Fruit fly (Drosophila melanogaster): ENCODE data around the gene ema.
A peak's percentile ranks its signal among the peaks of the same experiment; 100 is the strongest.

ema gene

DNA sequence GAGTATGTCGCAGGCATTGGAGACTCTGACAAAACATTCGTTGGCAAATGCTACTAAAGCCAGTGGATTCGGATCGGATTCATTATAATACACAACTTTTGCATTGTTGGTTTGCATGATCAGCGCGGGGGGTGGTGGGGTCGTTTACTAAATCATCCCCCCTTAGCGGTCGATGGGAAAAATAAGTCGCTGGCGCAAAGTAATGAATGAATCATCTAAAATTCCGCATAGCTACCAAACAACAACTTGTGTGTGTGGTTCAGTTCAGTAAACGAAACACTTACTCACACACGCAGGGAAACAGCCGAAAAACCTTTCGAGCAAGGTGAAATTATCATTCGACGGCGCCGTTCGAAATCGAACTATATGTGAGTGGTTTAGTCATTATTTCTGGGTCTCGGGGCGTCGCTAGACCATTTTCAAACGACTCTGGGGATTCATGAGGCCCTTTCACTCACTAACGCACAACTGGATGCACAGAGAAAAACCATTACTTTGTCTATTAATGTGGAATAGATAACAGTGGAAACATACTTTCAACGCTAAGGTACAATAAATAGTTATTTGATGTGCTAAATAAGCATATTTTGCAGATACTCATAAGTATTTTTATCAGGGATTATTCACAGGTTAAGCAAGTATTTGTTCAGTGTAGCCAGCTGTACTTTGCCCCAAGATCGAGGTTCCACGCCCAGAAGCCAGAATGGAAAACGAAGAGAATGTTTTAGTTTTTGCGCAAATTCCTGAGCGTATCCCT is 7.1 kb upstream of the ema start (continued):
- TF ChIP-seq Rx (GFP tag; IDR thresholded peaks at IDR 0.05) = peak; percentile 86
- peak; percentile 44 for TF ChIP-seq scrt (GFP tag; optimal IDR thresholded peaks at IDR 0.05)
- TF ChIP-seq CG15269 (tag; optimal IDR thresholded peaks at IDR 0.05) = peak; percentile 56
- TF ChIP-seq tna (GFP tag; IDR thresholded peaks at IDR 0.05; ENCODE audit: partially characterized antibody) = no peak
- no peak for TF ChIP-seq knrl (GFP tag; IDR thresholded peaks at IDR 0.05; ENCODE audit: partially characterized antibody)
- TF ChIP-seq CG4730 (GFP tag; IDR thresholded peaks at IDR 0.05) = peak; percentile 70
- peak; percentile 78 for TF ChIP-seq CG1024 (GFP tag; IDR thresholded peaks at IDR 0.05)
- no peak for TF ChIP-seq kay (GFP tag; optimal IDR thresholded peaks at IDR 0.05)
- TF ChIP-seq CG2875 (GFP tag; optimal IDR thresholded peaks at IDR 0.05) = peak; percentile 18
- TF ChIP-seq tx (GFP tag; optimal IDR thresholded peaks at IDR 0.05) = peak; percentile 56
- TF ChIP-seq Hr39 (optimal IDR thresholded peaks at IDR 0.05) = no peak
- TF ChIP-seq inv (GFP tag; IDR thresholded peaks at IDR 0.05; ENCODE audit: partially characterized antibody) = no peak
- peak; percentile 53 for TF ChIP-seq CG11504 (tag; optimal IDR thresholded peaks at IDR 0.05)
- TF ChIP-seq Hsf (GFP tag; optimal IDR thresholded peaks at IDR 0.05) = peak; percentile 49
- TF ChIP-seq CG7271 (tag; optimal IDR thresholded peaks at IDR 0.05) = no peak
- TF ChIP-seq CG16779 (GFP tag; IDR thresholded peaks at IDR 0.05) = 0 out of 2 replicates have a peak, but pooled peaks have one; percentile 20
- TF ChIP-seq Dfd (GFP tag; optimal IDR thresholded peaks at IDR 0.05) = no peak
- peak; percentile 71; the same call in 1 of the 2 replicates for TF ChIP-seq Lim3 (GFP tag; IDR thresholded peaks at IDR 0.05)
- TF ChIP-seq Dad (GFP tag; optimal IDR thresholded peaks at IDR 0.05) = peak; percentile 30
- TF ChIP-seq CG8765 (GFP tag; IDR thresholded peaks at IDR 0.05) = peak; percentile 81
- TF ChIP-seq dmrt99B (tag; optimal IDR thresholded peaks at IDR 0.05) = peak; percentile 59
- peak; percentile 70 for TF ChIP-seq CG5953 (GFP tag; IDR thresholded peaks at IDR 0.05)
- no peak for TF ChIP-seq CG10321 (GFP tag; IDR thresholded peaks at IDR 0.05)
- TF ChIP-seq ewg (GFP tag; optimal IDR thresholded peaks at IDR 0.05) = peak; percentile 46
- peak; percentile 82 for TF ChIP-seq CG31441 (GFP tag; IDR thresholded peaks at IDR 0.05)
- TF ChIP-seq CG10366 (GFP tag; IDR thresholded peaks at IDR 0.05) = peak; percentile 86
- peak; percentile 79 for TF ChIP-seq PHDP (tag; optimal IDR thresholded peaks at IDR 0.05)
- TF ChIP-seq ato (GFP tag; IDR thresholded peaks at IDR 0.05; ENCODE audit: partially characterized antibody) = no peak
- TF ChIP-seq CG13894 (tag; optimal IDR thresholded peaks at IDR 0.05) = no peak
- peak; percentile 82 for TF ChIP-seq CG18262 (tag; optimal IDR thresholded peaks at IDR 0.05)
- peak; percentile 66 for TF ChIP-seq CG12942 (GFP tag; optimal IDR thresholded peaks at IDR 0.05)
- peak; percentile 75 for TF ChIP-seq Xbp1 (GFP tag; optimal IDR thresholded peaks at IDR 0.05)
- peak; percentile 27; the same call in 1 of the 2 replicates for TF ChIP-seq rib (GFP tag; IDR thresholded peaks at IDR 0.05)
- no peak for TF ChIP-seq usp (GFP tag; optimal IDR thresholded peaks at IDR 0.05)
- peak; percentile 66 for TF ChIP-seq CG15601 (tag; optimal IDR thresholded peaks at IDR 0.05)
- peak; percentile 80 for TF ChIP-seq vvl (GFP tag; IDR thresholded peaks at IDR 0.05)
- TF ChIP-seq odd (GFP tag; optimal IDR thresholded peaks at IDR 0.05) = peak; percentile 54
- peak; percentile 54 for TF ChIP-seq CG12299 (tag; optimal IDR thresholded peaks at IDR 0.05)
- TF ChIP-seq CG11723 (GFP tag; optimal IDR thresholded peaks at IDR 0.05) = no peak
- TF ChIP-seq ab (GFP tag; optimal IDR thresholded peaks at IDR 0.05) = no peak
- no peak for TF ChIP-seq unc-4 (GFP tag; IDR thresholded peaks at IDR 0.05; ENCODE audit: partially characterized antibody)
- TF ChIP-seq C15 (GFP tag; IDR thresholded peaks at IDR 0.05) = peak; percentile 52; the same call in 1 of the 3 replicates
- peak; percentile 62 for TF ChIP-seq CG9876 (GFP tag; optimal IDR thresholded peaks at IDR 0.05)
- TF ChIP-seq NFAT (GFP tag; IDR thresholded peaks at IDR 0.05) = peak; percentile 41; the same call in 1 of the 2 replicates
- peak; percentile 67 for TF ChIP-seq Fer1 (GFP tag; optimal IDR thresholded peaks at IDR 0.05)
- TF ChIP-seq vnd (GFP tag; IDR thresholded peaks at IDR 0.05; ENCODE audit: partially characterized antibody) = no peak
- TF ChIP-seq tgo (GFP tag; IDR thresholded peaks at IDR 0.05) = peak; percentile 73
- no peak for TF ChIP-seq CG18476 (GFP tag; optimal IDR thresholded peaks at IDR 0.05)
- TF ChIP-seq Hr51 (GFP tag; optimal IDR thresholded peaks at IDR 0.05) = peak in 1 of 2 experiments; percentile 73
